Worm (Caenorhabditis elegans) whole organism, early embryonic: ENCODE measurements around the gene uda-1.

ENCODE experiments used
- B0310.2 ChIP-seq: sonication (generic microtip); optimal IDR thresholded peaks from 2 replicates; lab custom pipeline; 2016; ENCODE audit warnings: mild to moderate bottlenecking, missing genetic modification characterization, missing compliant biosample characterization
- F13C5.2 ChIP-seq: sonication (generic microtip); optimal IDR thresholded peaks from 2 replicates; lab custom pipeline; 2017; ENCODE audit warnings: mild to moderate bottlenecking, missing genetic modification characterization, inconsistent platforms, missing compliant biosample characterization
- ama-1 ChIP-seq: fragments of 150-350 bp; optimal IDR thresholded peaks from 2 replicates; lab custom pipeline; 2014
- ceh-36 ChIP-seq: sonication (generic microtip); optimal IDR thresholded peaks from 2 replicates; lab custom pipeline; 2016; ENCODE audit warnings: missing genetic modification characterization, inconsistent platforms, missing compliant biosample characterization
- hmbx-1 ChIP-seq: sonication (generic microtip); optimal IDR thresholded peaks from 2 replicates; lab custom pipeline; 2016; ENCODE audit warnings: mild to moderate bottlenecking, missing genetic modification characterization, missing compliant biosample characterization
- hnd-1 ChIP-seq: sonication (generic microtip); optimal IDR thresholded peaks from 2 replicates; lab custom pipeline; 2016; ENCODE audit warnings: missing genetic modification characterization, missing compliant biosample characterization
- tbx-11 ChIP-seq: fragments of 200-800 bp; sonication (Bioruptor generic); IDR thresholded peaks from 2 replicates; pipeline ENCODE4 v1.3.6; 2022; ENCODE audit warnings: missing genetic modification characterization, missing compliant biosample characterization
- tra-4 ChIP-seq: sonication (generic microtip); optimal IDR thresholded peaks from 2 replicates; lab custom pipeline; 2017; ENCODE audit warnings: missing genetic modification characterization, missing compliant biosample characterization

- no peak for TF ChIP-seq hmbx-1 (tag; lab: Kevin White, UChicago)
- TF ChIP-seq ama-1 (lab: Kevin White, UChicago) = no peak
- no peak for TF ChIP-seq tra-4 (tag; lab: Kevin White, UChicago)
- TF ChIP-seq hnd-1 (tag; lab: Kevin White, UChicago) = no peak
- TF ChIP-seq F13C5.2 (tag; lab: Kevin White, UChicago) = no peak
- no peak for TF ChIP-seq tbx-11 (GFP tag; lab: Robert Waterston, UW)
- no peak for TF ChIP-seq ceh-36
- no peak for TF ChIP-seq B0310.2 (tag; lab: Kevin White, UChicago)
Measured at ce11 chrV:9958654-9959053, 45.9 kb upstream of the uda-1 start.
